Fruit fly (Drosophila melanogaster): ENCODE data around the gene RpS14b.

Gene RpS14b

DNA sequence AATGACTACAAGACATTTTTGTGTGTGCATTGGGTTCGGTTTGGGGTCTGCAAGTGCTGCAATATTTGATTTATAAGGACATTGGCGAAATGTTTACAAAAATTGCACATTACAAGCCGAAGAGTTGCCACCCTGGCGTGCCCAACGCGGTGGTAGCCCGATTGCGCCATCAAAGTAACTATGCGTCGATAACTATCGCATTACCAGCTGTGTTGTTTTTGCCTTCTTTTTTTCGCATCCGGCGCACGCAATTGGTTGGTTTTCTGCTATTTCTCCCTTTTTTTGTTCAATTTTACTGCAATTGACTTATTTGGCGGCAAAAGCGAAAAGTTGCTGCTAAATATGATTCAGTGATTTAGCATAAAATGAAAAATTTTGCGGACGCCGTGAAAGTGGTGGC lies at the start of gene RpS14b (continued):
- TF ChIP-seq CG10979 (tag; optimal IDR thresholded peaks at IDR 0.05) (peak; percentile 25), CG11398 (GFP tag; optimal IDR thresholded peaks at IDR 0.05) (no peak), seq (GFP tag; IDR thresholded peaks at IDR 0.05) (no peak; the same call in 1 of the 2 replicates), Jarid2 (GFP tag; optimal IDR thresholded peaks at IDR 0.05) (peak; percentile 29), run (tag; optimal IDR thresholded peaks at IDR 0.05) (no peak), grn (GFP tag; optimal IDR thresholded peaks at IDR 0.05) (peak; percentile 6), CG12071 (GFP tag; optimal IDR thresholded peaks at IDR 0.05) (peak; percentile 42), sna (GFP tag; IDR thresholded peaks at IDR 0.05; ENCODE audit: partially characterized antibody) (no peak; the same call in 1 of the 2 replicates), hbn (GFP tag; IDR thresholded peaks at IDR 0.05; ENCODE audit: partially characterized antibody) (peak; percentile 66), CG31224 (GFP tag; IDR thresholded peaks at IDR 0.05) (peak; percentile 47), CG6791 (GFP tag; IDR thresholded peaks at IDR 0.05; ENCODE audit: partially characterized antibody) (peak; percentile 68), CG11504 (tag; optimal IDR thresholded peaks at IDR 0.05) (peak; percentile 44), CG1529 (GFP tag; optimal IDR thresholded peaks at IDR 0.05) (no peak), tgo (GFP tag; IDR thresholded peaks at IDR 0.05) (peak; percentile 56; the same call in 2 of the 3 replicates), chm (GFP tag; IDR thresholded peaks at IDR 0.05) (peak; percentile 82), CrebB (tag; optimal IDR thresholded peaks at IDR 0.05) (peak; percentile 72), CG7963 (GFP tag; IDR thresholded peaks at IDR 0.05; ENCODE audit: partially characterized antibody) (0 out of 3 replicates have a peak, but pooled peaks have one; percentile 43), Abd-B (GFP tag; optimal IDR thresholded peaks at IDR 0.05) (no peak), Meics (GFP tag; optimal IDR thresholded peaks at IDR 0.05) (peak; percentile 85), unpg (GFP tag; optimal IDR thresholded peaks at IDR 0.05) (peak; percentile 51), CG17361 (GFP tag; IDR thresholded peaks at IDR 0.05) (peak; percentile 30; the same call in 1 of the 3 replicates), disco-r (GFP tag; optimal IDR thresholded peaks at IDR 0.05) (no peak), CG15073 (GFP tag; optimal IDR thresholded peaks at IDR 0.05) (no peak), Oli (tag; optimal IDR thresholded peaks at IDR 0.05) (no peak), Bdp1 (GFP tag; optimal IDR thresholded peaks at IDR 0.05) (peak; percentile 22), Lim3 (GFP tag; IDR thresholded peaks at IDR 0.05) (no peak), CG13287 (GFP tag; IDR thresholded peaks at IDR 0.05; ENCODE audit: partially characterized antibody) (peak; percentile 82), H2.0 (GFP tag; IDR thresholded peaks at IDR 0.05) (peak; percentile 52; the same call in 1 of the 2 replicates), NFAT (GFP tag; IDR thresholded peaks at IDR 0.05) (peak; percentile 82), nerfin-2 (GFP tag; IDR thresholded peaks at IDR 0.05; ENCODE audit: partially characterized antibody) (0 out of 2 replicates have a peak, but pooled peaks have one; percentile 38), cwo (GFP tag; optimal IDR thresholded peaks at IDR 0.05) (peak; percentile 35), Dp (GFP tag; optimal IDR thresholded peaks at IDR 0.05) (peak; percentile 19), org-1 (GFP tag; optimal IDR thresholded peaks at IDR 0.05) (no peak), CG12299 (tag; optimal IDR thresholded peaks at IDR 0.05) (peak; percentile 38), mam (GFP tag; optimal IDR thresholded peaks at IDR 0.05) (peak; percentile 47), Gsc (GFP tag; IDR thresholded peaks at IDR 0.05) (no peak), caup (GFP tag; optimal IDR thresholded peaks at IDR 0.05; ENCODE audit: severe bottlenecking) (peak; percentile 88), pan (optimal IDR thresholded peaks at IDR 0.05) (no peak), pan (GFP tag; optimal IDR thresholded peaks at IDR 0.05 in 1 of 2, IDR thresholded peaks at IDR 0.05 in 1 of 2) (peak in 1 of 2 experiments; percentile 74), Tbp (GFP tag; optimal IDR thresholded peaks at IDR 0.05) (no peak), C15 (GFP tag; IDR thresholded peaks at IDR 0.05) (peak; percentile 61; the same call in 1 of the 3 replicates), Nf-YB (GFP tag; optimal IDR thresholded peaks at IDR 0.05) (peak; percentile 58), CG17568 (GFP tag; optimal IDR thresholded peaks at IDR 0.05) (peak; percentile 8), CG8944 (GFP tag; optimal IDR thresholded peaks at IDR 0.05) (no peak), pnt (GFP tag; optimal IDR thresholded peaks at IDR 0.05) (no peak), peb (GFP tag; IDR thresholded peaks at IDR 0.05) (no peak), Oaz (GFP tag; IDR thresholded peaks at IDR 0.05) (peak; percentile 52), Doc3 (GFP tag; IDR thresholded peaks at IDR 0.05; ENCODE audit: partially characterized antibody) (peak; percentile 38; the same call in 1 of the 3 replicates), Sox102F (GFP tag; optimal IDR thresholded peaks at IDR 0.05) (no peak), fru (optimal IDR thresholded peaks at IDR 0.05) (no peak)
